Worm (Caenorhabditis elegans): ENCODE measurements around the gene Y94H6A.5.

Y94H6A.5 gene

DNA sequence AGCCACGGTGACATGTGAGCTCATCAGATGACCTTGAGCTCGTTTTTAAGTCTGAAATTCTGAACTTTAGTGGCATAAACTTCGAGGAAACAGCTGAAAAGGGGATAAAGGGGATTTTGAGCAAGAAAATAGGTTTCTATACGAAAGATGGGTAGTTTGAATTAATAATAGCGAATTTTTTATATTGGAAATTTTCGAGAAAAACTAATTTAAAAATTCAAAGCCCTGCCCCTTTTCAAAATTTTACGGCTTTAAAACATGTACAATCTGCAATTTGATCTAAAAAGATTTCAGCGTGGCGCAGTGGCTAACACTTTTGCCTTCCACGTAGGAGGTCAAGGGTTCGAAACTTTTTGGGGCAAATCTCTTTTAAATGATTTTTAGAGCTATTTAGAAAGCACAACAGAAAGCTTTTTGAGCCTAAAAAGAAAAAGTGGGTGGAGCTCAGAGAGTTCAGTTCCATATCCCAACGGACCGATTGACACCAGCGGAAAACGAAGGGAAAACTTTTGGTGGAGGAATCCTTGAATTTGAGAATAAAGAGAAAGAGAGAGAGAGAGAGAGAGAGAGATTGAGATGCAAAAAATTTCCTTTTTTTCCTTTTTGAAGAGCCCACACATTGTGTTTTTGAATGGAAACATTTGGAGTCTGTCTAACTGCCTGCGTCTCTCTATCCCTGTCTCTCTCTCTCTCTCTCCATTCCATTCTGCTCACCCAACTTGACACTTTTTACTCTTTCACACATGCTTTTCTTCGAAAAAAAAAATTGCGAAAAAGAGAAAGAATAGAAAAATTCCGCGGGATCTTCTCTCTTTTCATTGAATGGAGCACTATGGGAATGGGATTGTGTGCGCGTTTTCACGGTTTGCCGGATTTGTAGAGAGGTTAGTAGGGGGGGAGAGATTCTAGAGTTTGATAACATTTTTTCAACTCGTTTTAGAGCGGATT, 39.5 kb downstream of the Y94H6A.5 start, which contains the start of gene Y69A2AR.31 (continued):
- TF ChIP-seq nfya-1 (tag; optimal IDR thresholded peaks at IDR 0.05; ENCODE audit: borderline replicate concordance, insufficient read depth) (no peak), let-526 (GFP tag; IDR thresholded peaks at IDR 0.05) (no peak), repo-1 (tag; optimal IDR thresholded peaks at IDR 0.05) (no peak), ztf-28 (GFP tag; IDR thresholded peaks at IDR 0.05) (no peak), zim-3 (tag; optimal IDR thresholded peaks at IDR 0.05) (peak; percentile 27), rpc-1 (optimal IDR thresholded peaks at IDR 0.05) (peak; percentile 88), rpc-1 (tag; optimal IDR thresholded peaks at IDR 0.05) (peak; percentile 94), snpc-1.1 (tag; optimal IDR thresholded peaks at IDR 0.05; ENCODE audit: insufficient read depth) (peak; percentile 47), hlh-12 (tag; optimal IDR thresholded peaks at IDR 0.05) (no peak), Y53F4B.3 (GFP tag; IDR thresholded peaks at IDR 0.05) (no peak), hrde-1 (tag; optimal IDR thresholded peaks at IDR 0.05; ENCODE audit: borderline replicate concordance) (peak; percentile 28), hmg-20 (GFP tag; IDR thresholded peaks at IDR 0.05) (no peak), bed-1 (GFP tag; IDR thresholded peaks at IDR 0.05) (no peak), dox-1 (GFP tag; IDR thresholded peaks at IDR 0.05) (0 out of 2 replicates have a peak, but pooled peaks have one; percentile 23), ceh-40 (GFP tag; IDR thresholded peaks at IDR 0.05) (no peak), tbp1 (GFP tag; optimal IDR thresholded peaks at IDR 0.05) (peak; percentile 93), lsl-1 (GFP tag; optimal IDR thresholded peaks at IDR 0.05) (peak; percentile 4), nhr-179 (tag; optimal IDR thresholded peaks at IDR 0.05) (no peak), snpc-1.3 (tag; optimal IDR thresholded peaks at IDR 0.05; ENCODE audit: insufficient read depth) (peak; percentile 87), atf-7 (tag; optimal IDR thresholded peaks at IDR 0.05) (no peak), F10E7.11 (tag; optimal IDR thresholded peaks at IDR 0.05) (no peak), let-607 (tag; optimal IDR thresholded peaks at IDR 0.05) (peak in 1 of 2 experiments; percentile 42), chd-7 (tag; optimal IDR thresholded peaks at IDR 0.05) (peak; percentile 39), snpc-4 (GFP tag; optimal IDR thresholded peaks at IDR 0.05) (peak; percentile 49), snpc-4 (tag; optimal IDR thresholded peaks at IDR 0.05) (peak in 1 of 4 experiments; percentile 27), F37B4.10 (GFP tag; IDR thresholded peaks at IDR 0.05) (no peak), lin-35 (GFP tag; optimal IDR thresholded peaks at IDR 0.05) (no peak), ztf-3 (GFP tag; optimal IDR thresholded peaks at IDR 0.05) (no peak), lag-1 (GFP tag; IDR thresholded peaks at IDR 0.05) (no peak), ceh-91 (GFP tag; IDR thresholded peaks at IDR 0.05) (no peak), madf-6 (GFP tag; IDR thresholded peaks at IDR 0.05) (no peak; the same call in 1 of the 2 replicates), ccch-3 (GFP tag; optimal IDR thresholded peaks at IDR 0.05) (no peak), dpl-1 (GFP tag; optimal IDR thresholded peaks at IDR 0.05) (no peak), F22D6.2 (tag; optimal IDR thresholded peaks at IDR 0.05) (no peak), rec-8 (tag; optimal IDR thresholded peaks at IDR 0.05) (peak; percentile 23 to 54), ZK185.1 (tag; optimal IDR thresholded peaks at IDR 0.05; ENCODE audit: poor library complexity, severe bottlenecking) (peak; percentile 31), ceh-79 (tag; optimal IDR thresholded peaks at IDR 0.05) (peak; percentile 24), madf-3 (GFP tag; IDR thresholded peaks at IDR 0.05) (0 out of 2 replicates have a peak, but pooled peaks have one; percentile 51), ets-4 (GFP tag; optimal IDR thresholded peaks at IDR 0.05) (no peak), him-1 (tag; optimal IDR thresholded peaks at IDR 0.05) (peak; percentile 35), nhr-27 (tag; optimal IDR thresholded peaks at IDR 0.05) (no peak), D2030.7 (GFP tag; IDR thresholded peaks at IDR 0.05) (peak; percentile 56; the same call in 1 of the 2 replicates), rcor-1 (GFP tag; IDR thresholded peaks at IDR 0.05) (no peak), die-1 (tag; optimal IDR thresholded peaks at IDR 0.05) (peak; percentile 78), akir-1 (GFP tag; optimal IDR thresholded peaks at IDR 0.05) (no peak)

Measured in whole organism, young adult.